Worm (Caenorhabditis elegans) whole organism, late embryonic: Measurements from ENCODE around the gene srh-245.

Source experiments
- F13H6.1 ChIP-seq: sonication (generic microtip); optimal IDR thresholded peaks from 2 replicates; lab custom pipeline; 2016; ENCODE audit warnings: missing genetic modification characterization, missing compliant biosample characterization
- Y22D7AL.16 ChIP-seq: sonication (generic microtip); optimal IDR thresholded peaks from 2 replicates; lab custom pipeline; 2016; ENCODE audit warnings: missing genetic modification characterization, missing compliant biosample characterization
- ama-1 ChIP-seq: fragments of 150-350 bp; optimal IDR thresholded peaks from 2 replicates; lab custom pipeline; 2014
- ceh-34 ChIP-seq: sonication (generic microtip); optimal IDR thresholded peaks from 2 replicates; lab custom pipeline; 2016; ENCODE audit warnings: mild to moderate bottlenecking, missing genetic modification characterization, missing compliant biosample characterization
- dmd-4 ChIP-seq: sonication (generic microtip); optimal IDR thresholded peaks from 2 replicates; lab custom pipeline; 2016; ENCODE audit warnings: borderline replicate concordance, missing genetic modification characterization, missing compliant biosample characterization
- fkh-10 ChIP-seq: fragments of 150-350 bp; optimal IDR thresholded peaks from 2 replicates; lab custom pipeline; 2014; ENCODE audit warnings: missing biosample characterization, missing genetic modification reagents, missing genetic modification characterization
- npax-4 ChIP-seq: sonication (generic microtip); optimal IDR thresholded peaks from 2 replicates; lab custom pipeline; 2016; ENCODE audit warnings: missing genetic modification characterization, missing compliant biosample characterization
- syd-9 ChIP-seq: sonication (generic microtip); optimal IDR thresholded peaks from 2 replicates; lab custom pipeline; 2016; ENCODE audit warnings: mild to moderate bottlenecking, missing genetic modification characterization, moderate library complexity, missing compliant biosample characterization
- ttx-3 ChIP-seq: sonication (generic microtip); optimal IDR thresholded peaks from 2 replicates; lab custom pipeline; 2016; ENCODE audit warnings: missing genetic modification reagents, missing genetic modification characterization, missing compliant biosample characterization

- TF ChIP-seq Y22D7AL.16 (tag; lab: Kevin White, UChicago), result no peak
- no peak for TF ChIP-seq ttx-3 (tag; lab: Kevin White, UChicago)
- TF ChIP-seq ceh-34 (tag; lab: Kevin White, UChicago), result no peak
- no peak for TF ChIP-seq fkh-10 (GFP tag; lab: Kevin White, UChicago)
- TF ChIP-seq ama-1, result no peak
- TF ChIP-seq dmd-4 (tag; lab: Kevin White, UChicago), result no peak
- TF ChIP-seq F13H6.1, result no peak
- no peak for TF ChIP-seq npax-4 (tag; lab: Kevin White, UChicago)
- no peak for TF ChIP-seq syd-9 (tag; lab: Kevin White, UChicago)
These were observed 17.4 kb downstream of the srh-245 start, which contains the start of gene srj-37 for ce11 chrV:638328-638727.
